Fruit fly (Drosophila melanogaster): ENCODE measurements around the gene CG4045.
A peak's percentile ranks its signal among the peaks of the same experiment; 100 is the strongest.

Gene CG4045

dm6 chrX:2083678-2084162 is 8.0 kb upstream of the CG4045 start:
- TF ChIP-seq Sox14 (GFP tag; optimal IDR thresholded peaks at IDR 0.05) (peak; percentile 97), Hr39 (GFP tag; optimal IDR thresholded peaks at IDR 0.05) (peak; percentile 95), CG6854 (GFP tag; optimal IDR thresholded peaks at IDR 0.05) (peak; percentile 80), CG10669 (GFP tag; optimal IDR thresholded peaks at IDR 0.05) (peak; percentile 90), CG11294 (GFP tag; IDR thresholded peaks at IDR 0.05) (peak; percentile 82), CG6792 (GFP tag; optimal IDR thresholded peaks at IDR 0.05) (peak; percentile 95), CG8632 (GFP tag; optimal IDR thresholded peaks at IDR 0.05) (peak; percentile 91), fd59A (GFP tag; optimal IDR thresholded peaks at IDR 0.05) (peak; percentile 82), spab (GFP tag; optimal IDR thresholded peaks at IDR 0.05) (peak; percentile 80), Gug (GFP tag; IDR thresholded peaks at IDR 0.05) (peak; percentile 92), pdm3 (GFP tag; optimal IDR thresholded peaks at IDR 0.05) (peak; percentile 97), CG6808 (GFP tag; optimal IDR thresholded peaks at IDR 0.05) (peak; percentile 82), acj6 (GFP tag; optimal IDR thresholded peaks at IDR 0.05) (peak; percentile 93), achi (GFP tag; optimal IDR thresholded peaks at IDR 0.05) (peak; percentile 93), Eip93F (GFP tag; optimal IDR thresholded peaks at IDR 0.05) (no peak), Sox15 (GFP tag; optimal IDR thresholded peaks at IDR 0.05) (peak; percentile 90), CG3032 (tag; optimal IDR thresholded peaks at IDR 0.05) (peak; percentile 82), Eip78C (GFP tag) (peak; percentile 98), CG7368 (GFP tag; optimal IDR thresholded peaks at IDR 0.05) (peak; percentile 96), eg (GFP tag; IDR thresholded peaks at IDR 0.05) (peak; percentile 91), CG9139 (GFP tag; optimal IDR thresholded peaks at IDR 0.05) (peak; percentile 89), svp (GFP tag) (peak; percentile 98), CG34406 (GFP tag; optimal IDR thresholded peaks at IDR 0.05) (peak; percentile 91), Blimp-1 (GFP tag; optimal IDR thresholded peaks at IDR 0.05) (peak; percentile 64), Smox (GFP tag; optimal IDR thresholded peaks at IDR 0.05) (peak; percentile 92), CG8119 (GFP tag; IDR thresholded peaks at IDR 0.05) (peak; percentile 93), CG1621 (tag; optimal IDR thresholded peaks at IDR 0.05) (peak; percentile 92), CG3919 (GFP tag; optimal IDR thresholded peaks at IDR 0.05) (peak; percentile 94), CG15336 (GFP tag; IDR thresholded peaks at IDR 0.05) (peak; percentile 96), CG11762 (GFP tag; optimal IDR thresholded peaks at IDR 0.05; ENCODE audit: insufficient read depth) (peak; percentile 89), Met (GFP tag; optimal IDR thresholded peaks at IDR 0.05) (peak; percentile 95), fkh (GFP tag; optimal IDR thresholded peaks at IDR 0.05) (peak; percentile 60), Hr38 (GFP tag; optimal IDR thresholded peaks at IDR 0.05) (peak; percentile 21), net (GFP tag; optimal IDR thresholded peaks at IDR 0.05) (peak; percentile 92), ss (GFP tag; optimal IDR thresholded peaks at IDR 0.05) (peak; percentile 85 to 88), esn (GFP tag; optimal IDR thresholded peaks at IDR 0.05) (peak; percentile 94), salr (GFP tag; optimal IDR thresholded peaks at IDR 0.05) (peak; percentile 81 to 90), OdsH (GFP tag; optimal IDR thresholded peaks at IDR 0.05) (peak; percentile 94), Ets96B (tag; optimal IDR thresholded peaks at IDR 0.05) (peak; percentile 86), lz (GFP tag; optimal IDR thresholded peaks at IDR 0.05) (peak; percentile 95), dsx (GFP tag; optimal IDR thresholded peaks at IDR 0.05; ENCODE audit: poor library complexity, severe bottlenecking) (peak; percentile 85), Sox102F (GFP tag; optimal IDR thresholded peaks at IDR 0.05) (peak; percentile 95), Ets21C (GFP tag; optimal IDR thresholded peaks at IDR 0.05) (peak; percentile 88), CG32006 (GFP tag; optimal IDR thresholded peaks at IDR 0.05) (peak; percentile 94), CG6276 (GFP tag; optimal IDR thresholded peaks at IDR 0.05) (peak; percentile 84), Hr4 (GFP tag; optimal IDR thresholded peaks at IDR 0.05) (peak; percentile 93), cyc (GFP tag; optimal IDR thresholded peaks at IDR 0.05) (peak; percentile 95), dac (GFP tag; optimal IDR thresholded peaks at IDR 0.05) (peak; percentile 88), CG11902 (GFP tag; optimal IDR thresholded peaks at IDR 0.05) (peak; percentile 91), topi (GFP tag; optimal IDR thresholded peaks at IDR 0.05) (peak; percentile 93), CG4318 (GFP tag; optimal IDR thresholded peaks at IDR 0.05) (peak; percentile 87), Eip75B (GFP tag; optimal IDR thresholded peaks at IDR 0.05) (peak; percentile 93)

Data from whole organism, prepupa.